Fruit fly (Drosophila melanogaster) whole organism, wandering third instar larva: ENCODE measurements around the gene Edg78E.

Source experiments
- CG32264 ChIP-seq: fragments of 200-800 bp; sonication (Bioruptor generic); optimal IDR thresholded peaks from 2 replicates; lab custom pipeline; 2016; ENCODE audit warnings: missing biosample characterization, missing genetic modification characterization
- CG9705 ChIP-seq: fragments of 200-800 bp; sonication (Bioruptor generic); optimal IDR thresholded peaks from 2 replicates; lab custom pipeline; 2018; ENCODE audit warnings: missing biosample characterization, mild to moderate bottlenecking, missing genetic modification characterization
- CrebA ChIP-seq: fragments of 200-800 bp; sonication (Bioruptor generic); optimal IDR thresholded peaks from 2 replicates; lab custom pipeline; 2016; ENCODE audit warnings: missing biosample characterization, mild to moderate bottlenecking, missing genetic modification characterization, borderline replicate concordance
- Dfd ChIP-seq: fragments of >200 bp; optimal IDR thresholded peaks from 2 replicates; lab custom pipeline; 2017; ENCODE audit warnings: missing biosample characterization, missing genetic modification characterization
- Dif ChIP-seq: fragments of 200-275, 200-300 bp; sonication (Bioruptor generic); optimal IDR thresholded peaks from 2 replicates; lab custom pipeline; 2018; ENCODE audit warnings: missing biosample characterization, missing genetic modification characterization; ENCODE audit not compliant: partially characterized antibody
- GATAd ChIP-seq: sonication (Bioruptor generic); optimal IDR thresholded peaks from 2 replicates; lab custom pipeline; 2016; ENCODE audit warnings: missing biosample characterization, missing genetic modification characterization
- HLH106 ChIP-seq: fragments of 200-800 bp; optimal IDR thresholded peaks from 3 replicates; lab custom pipeline; 2019; ENCODE audit warnings: missing biosample characterization, mild to moderate bottlenecking, missing genetic modification characterization, moderate library complexity
- Hnf4 ChIP-seq: fragments of 200-800 bp; sonication (Bioruptor generic); optimal IDR thresholded peaks from 2 replicates; lab custom pipeline; 2016; ENCODE audit warnings: missing biosample characterization, mild to moderate bottlenecking, missing genetic modification characterization
- Hr78 ChIP-seq: fragments of >200 bp; optimal IDR thresholded peaks from 2 replicates; lab custom pipeline; 2017; ENCODE audit warnings: missing biosample characterization, missing genetic modification characterization
- Hr83 ChIP-seq: fragments of 200-300 bp; sonication (Bioruptor generic); optimal IDR thresholded peaks from 2 replicates; lab custom pipeline; 2016; ENCODE audit warnings: missing biosample characterization, mild to moderate bottlenecking, missing genetic modification characterization, moderate library complexity; ENCODE audit not compliant: poor library complexity, severe bottlenecking
- Jra ChIP-seq: sonication (Bioruptor generic); optimal IDR thresholded peaks from 2 replicates; lab custom pipeline; 2016; ENCODE audit warnings: missing biosample characterization, missing genetic modification characterization
- Mio ChIP-seq: sonication (Bioruptor generic); optimal IDR thresholded peaks from 2 replicates; lab custom pipeline; 2016; ENCODE audit warnings: missing biosample characterization, missing genetic modification characterization
- Myc ChIP-seq: fragments of >200 bp; optimal IDR thresholded peaks from 2 replicates; lab custom pipeline; 2017
- N ChIP-seq: fragments of >200 bp; optimal IDR thresholded peaks from 2 replicates; lab custom pipeline; 2018; ENCODE audit warnings: missing biosample characterization, missing external identifiers, missing genetic modification characterization
- OdsH ChIP-seq: fragments of 200-800 bp; sonication (Bioruptor generic); optimal IDR thresholded peaks from 2 replicates; lab custom pipeline; 2016; ENCODE audit warnings: missing biosample characterization, mild to moderate bottlenecking, missing genetic modification characterization
- Rel ChIP-seq, 2 experiments: fragments of 200-800 bp; sonication (Bioruptor generic) in 1 of 2; optimal IDR thresholded peaks; 2 replicates in 1 of 2; 3 replicates in 1 of 2; lab custom pipeline; 2016 to 2019; ENCODE audit warnings: mild to moderate bottlenecking in 2 of 2, missing biosample characterization in 2 of 2, missing genetic modification characterization in 2 of 2, moderate library complexity in 1 of 2
- Sp1 ChIP-seq: fragments of 200-800 bp; sonication (Bioruptor generic); optimal IDR thresholded peaks from 3 replicates; lab custom pipeline; 2019; ENCODE audit warnings: missing biosample characterization, mild to moderate bottlenecking, missing genetic modification characterization, moderate library complexity
- Vsx2 ChIP-seq: fragments of 200-300, 225-300 bp; sonication (Bioruptor generic); optimal IDR thresholded peaks from 2 replicates; lab custom pipeline; 2018; ENCODE audit warnings: missing biosample characterization, missing genetic modification characterization; ENCODE audit not compliant: partially characterized antibody
- br ChIP-seq: fragments of 200-800 bp; sonication (Bioruptor generic); optimal IDR thresholded peaks from 2 replicates; lab custom pipeline; 2016; ENCODE audit warnings: missing biosample characterization, missing genetic modification characterization
- brk ChIP-seq: fragments of 200-800 bp; sonication (Bioruptor generic); optimal IDR thresholded peaks from 2 replicates; lab custom pipeline; 2016; ENCODE audit warnings: missing biosample characterization, mild to moderate bottlenecking, missing genetic modification characterization
- dmrt93B ChIP-seq: fragments of 200-800 bp; sonication (Bioruptor generic); optimal IDR thresholded peaks from 2 replicates; lab custom pipeline; 2018; ENCODE audit warnings: missing biosample characterization, mild to moderate bottlenecking, missing genetic modification characterization
- dsf ChIP-seq: sonication (Bioruptor generic); optimal IDR thresholded peaks from 2 replicates; lab custom pipeline; 2016; ENCODE audit warnings: missing biosample characterization, missing genetic modification characterization, borderline replicate concordance
- ey ChIP-seq: fragments of 200-800 bp; sonication (Bioruptor generic); optimal IDR thresholded peaks from 2 replicates; lab custom pipeline; 2016; ENCODE audit warnings: missing biosample characterization, missing genetic modification characterization
- foxo ChIP-seq, 2 experiments: fragments of 200-800 bp; sonication (Bioruptor generic); optimal IDR thresholded peaks; 2 replicates in 1 of 2; 3 replicates in 1 of 2; lab custom pipeline; 2016 to 2017; ENCODE audit warnings: missing biosample characterization in 2 of 2, missing genetic modification characterization in 2 of 2
- fru ChIP-seq: fragments of 200-800 bp; sonication (Bioruptor generic); optimal IDR thresholded peaks from 3 replicates; lab custom pipeline; 2016; ENCODE audit warnings: missing biosample characterization, mild to moderate bottlenecking, missing genetic modification characterization
- h ChIP-seq: fragments of 200-800 bp; sonication (Bioruptor generic); optimal IDR thresholded peaks from 3 replicates; lab custom pipeline; 2016; ENCODE audit warnings: missing biosample characterization, mild to moderate bottlenecking, missing genetic modification characterization
- jim ChIP-seq: fragments of 175-275, 200-325 bp; sonication (Bioruptor generic); optimal IDR thresholded peaks from 2 replicates; lab custom pipeline; 2016; ENCODE audit warnings: missing biosample characterization, mild to moderate bottlenecking, missing genetic modification characterization
- lola ChIP-seq: fragments of >200 bp; optimal IDR thresholded peaks from 2 replicates; lab custom pipeline; 2017; ENCODE audit warnings: missing biosample characterization, missing genetic modification characterization
- psq ChIP-seq: fragments of 200-800 bp; sonication (Bioruptor generic); optimal IDR thresholded peaks from 3 replicates; lab custom pipeline; 2017; ENCODE audit warnings: missing biosample characterization, mild to moderate bottlenecking, missing genetic modification characterization, moderate library complexity
- rgr ChIP-seq: fragments of 200-800 bp; sonication (Bioruptor generic); optimal IDR thresholded peaks from 3 replicates; lab custom pipeline; 2016; ENCODE audit warnings: missing biosample characterization, mild to moderate bottlenecking, missing genetic modification characterization
- sage ChIP-seq: fragments of 200-800 bp; sonication (Bioruptor generic); optimal IDR thresholded peaks from 2 replicates; lab custom pipeline; 2016; ENCODE audit warnings: missing biosample characterization, mild to moderate bottlenecking, missing genetic modification characterization
- sv ChIP-seq: fragments of 200-800 bp; sonication (Bioruptor generic); optimal IDR thresholded peaks from 3 replicates; lab custom pipeline; 2016; ENCODE audit warnings: missing biosample characterization, missing genetic modification characterization
- tai ChIP-seq: sonication (Bioruptor generic); optimal IDR thresholded peaks from 2 replicates; lab custom pipeline; 2016; ENCODE audit warnings: missing biosample characterization, missing genetic modification characterization
- usp ChIP-seq: fragments of >200 bp; optimal IDR thresholded peaks from 2 replicates; lab custom pipeline; 2017; ENCODE audit warnings: missing biosample characterization, missing genetic modification characterization
- woc ChIP-seq: sonication (Bioruptor generic); optimal IDR thresholded peaks from 2 replicates; lab custom pipeline; 2016; ENCODE audit warnings: missing biosample characterization, mild to moderate bottlenecking, missing genetic modification characterization

Gene Edg78E

dm6 chr3L:21279876-21280566, 17.6 kb downstream of the Edg78E start, which contains the start of gene AcCoAS (continued):
- TF ChIP-seq brk (peak; percentile 29), Dif (GFP tag; lab: Kevin White, UChicago) (no peak), CG9705 (GFP tag; lab: Kevin White, UChicago) (no peak), Rel (GFP tag; optimal IDR thresholded peaks at IDR 0.05; lab: Kevin White, UChicago) (no peak), Rel (tag; optimal IDR thresholded peaks at IDR 0.05; lab: Kevin White, UChicago) (peak; percentile 33), usp (GFP tag; lab: Kevin White, UChicago) (no peak), fru (GFP tag; lab: Kevin White, UChicago) (peak; percentile 63), Myc (lab: Kevin White, UChicago) (no peak), HLH106 (tag; lab: Kevin White, UChicago) (peak; percentile 31), ey (GFP tag; lab: Kevin White, UChicago) (peak; percentile 62), Hnf4 (GFP tag; lab: Kevin White, UChicago) (peak; percentile 15), Hr83 (GFP tag; lab: Kevin White, UChicago) (peak; percentile 67), h (GFP tag; lab: Kevin White, UChicago) (peak; percentile 87), Mio (peak; percentile 21), sage (GFP tag; lab: Kevin White, UChicago) (no peak)

dm6 chr3L:21279168-21279567, 18.4 kb downstream of the Edg78E start:
- TF ChIP-seq psq (GFP tag; lab: Kevin White, UChicago) = no peak
- no peak for TF ChIP-seq Rel (GFP tag; optimal IDR thresholded peaks at IDR 0.05; lab: Kevin White, UChicago)
- TF ChIP-seq Rel (tag; optimal IDR thresholded peaks at IDR 0.05; lab: Kevin White, UChicago) = no peak
- TF ChIP-seq foxo (GFP tag; optimal IDR thresholded peaks at IDR 0.05; lab: Kevin White, UChicago) = no peak
- TF ChIP-seq sv (GFP tag; lab: Kevin White, UChicago) = no peak
- no peak for TF ChIP-seq CG32264 (GFP tag; lab: Kevin White, UChicago)

- TF ChIP-seq h (GFP tag; lab: Kevin White, UChicago) (peak; percentile 15), br (GFP tag; lab: Kevin White, UChicago) (no peak), Jra (GFP tag; lab: Kevin White, UChicago) (no peak), jim (no peak), rgr (GFP tag; lab: Kevin White, UChicago) (no peak), Vsx2 (GFP tag; lab: Kevin White, UChicago) (peak; percentile 39), Hr78 (GFP tag; lab: Kevin White, UChicago) (no peak), Rel (GFP tag; optimal IDR thresholded peaks at IDR 0.05; lab: Kevin White, UChicago) (no peak), Rel (tag; optimal IDR thresholded peaks at IDR 0.05; lab: Kevin White, UChicago) (peak; percentile 15)
Measured at dm6 chr3L:21277897-21278530, 19.6 kb downstream of the Edg78E start.

dm6 chr3L:21276296-21277257, 21.0 kb downstream of the Edg78E start:
- TF ChIP-seq Hnf4 (GFP tag; lab: Kevin White, UChicago) (peak; percentile 39), woc (GFP tag; lab: Kevin White, UChicago) (peak; percentile 57), rgr (GFP tag; lab: Kevin White, UChicago) (peak; percentile 51), ey (GFP tag; lab: Kevin White, UChicago) (peak; percentile 50), tai (no peak), Sp1 (GFP tag; lab: Kevin White, UChicago) (peak; percentile 48), Hr78 (GFP tag; lab: Kevin White, UChicago) (no peak), foxo (GFP tag; optimal IDR thresholded peaks at IDR 0.05; lab: Kevin White, UChicago) (peak in 1 of 2 experiments; percentile 65), OdsH (GFP tag; lab: Kevin White, UChicago) (peak; percentile 57), jim (no peak), lola (GFP tag; lab: Kevin White, UChicago) (no peak), CG9705 (GFP tag; lab: Kevin White, UChicago) (no peak), Jra (GFP tag; lab: Kevin White, UChicago) (peak; percentile 37), Dfd (GFP tag; lab: Kevin White, UChicago) (no peak), br (GFP tag; lab: Kevin White, UChicago) (peak; percentile 33), CrebA (no peak), N (no peak), dmrt93B (GFP tag; lab: Kevin White, UChicago) (peak; percentile 24), h (GFP tag; lab: Kevin White, UChicago) (peak; percentile 58), CG32264 (GFP tag; lab: Kevin White, UChicago) (no peak), Dif (GFP tag; lab: Kevin White, UChicago) (peak; percentile 32), psq (GFP tag; lab: Kevin White, UChicago) (peak; percentile 30), fru (GFP tag; lab: Kevin White, UChicago) (peak; percentile 60), Myc (lab: Kevin White, UChicago) (peak; percentile 15), sv (GFP tag; lab: Kevin White, UChicago) (peak; percentile 67), sage (GFP tag; lab: Kevin White, UChicago) (no peak), dsf (GFP tag; lab: Kevin White, UChicago) (peak; percentile 6), GATAd (GFP tag; lab: Kevin White, UChicago) (no peak), brk (no peak), Vsx2 (GFP tag; lab: Kevin White, UChicago) (no peak), Mio (no peak)
